Comparison of ENCODE assay signal across 1 fruit fly cellular context in the genomic region with DNA sequence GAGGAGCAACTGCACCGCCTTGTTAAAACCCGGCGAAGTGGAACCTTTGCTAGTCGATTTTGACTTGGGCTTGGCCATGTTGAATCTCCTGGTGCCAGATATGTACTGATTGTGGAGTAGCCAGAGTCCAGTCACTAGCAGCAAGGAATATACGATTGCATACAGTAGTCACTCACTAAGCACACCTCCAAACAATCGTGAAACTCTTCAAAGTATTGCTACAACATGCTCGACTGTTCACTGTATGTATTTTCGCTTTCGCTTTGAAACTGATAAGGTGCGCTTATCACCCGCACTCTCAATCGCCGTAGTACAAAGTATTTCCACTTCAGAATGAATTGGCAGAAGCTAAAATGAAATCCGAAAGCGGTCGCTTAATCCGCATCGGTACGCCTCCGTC.
TF ChIP-seq lines count a peak whose summit lies in the region.

No protein-coding gene starts in this region.

TF ChIP-seq in whole organism, embryonic, 481 proteins besides CTCF, POLR2A, EP300 and RAD21 (continued from another document and continues in another):
- TF ChIP-seq CG7271 (tag; optimal IDR thresholded peaks at IDR 0.05; lab: Kevin White, UChicago): no peak
- peak; percentile 58; the same call in 1 of the 2 replicates for TF ChIP-seq cas (GFP tag; IDR thresholded peaks at IDR 0.05; lab: Robert Waterston, UW)
- TF ChIP-seq stwl (tag; optimal IDR thresholded peaks at IDR 0.05; lab: Kevin White, UChicago): no peak
- peak; percentile 86 for TF ChIP-seq CG9932 (GFP tag; IDR thresholded peaks at IDR 0.05; lab: Robert Waterston, UW)
- peak; percentile 77 for TF ChIP-seq Dip3 (GFP tag; optimal IDR thresholded peaks at IDR 0.05; lab: Kevin White, UChicago)
- TF ChIP-seq ato (GFP tag; IDR thresholded peaks at IDR 0.05; lab: Robert Waterston, UW; ENCODE audit: partially characterized antibody): no peak
- peak; percentile 61 for TF ChIP-seq CG17328 (GFP tag; IDR thresholded peaks at IDR 0.05; lab: Robert Waterston, UW)
- peak; percentile 34 for TF ChIP-seq Side (GFP tag; optimal IDR thresholded peaks at IDR 0.05; lab: Kevin White, UChicago)
- peak; percentile 46 for TF ChIP-seq CG31388 (GFP tag; optimal IDR thresholded peaks at IDR 0.05; lab: Kevin White, UChicago)
- peak; percentile 74 for TF ChIP-seq CG10543 (GFP tag; optimal IDR thresholded peaks at IDR 0.05; lab: Kevin White, UChicago)
- TF ChIP-seq so (GFP tag; IDR thresholded peaks at IDR 0.05; lab: Robert Waterston, UW): peak; percentile 70; the same call in 2 of the 3 replicates
- no peak for TF ChIP-seq CG15011 (GFP tag; optimal IDR thresholded peaks at IDR 0.05; lab: Kevin White, UChicago)
- no peak for TF ChIP-seq CG17361 (GFP tag; IDR thresholded peaks at IDR 0.05; lab: Robert Waterston, UW)
- TF ChIP-seq CG2875 (GFP tag; optimal IDR thresholded peaks at IDR 0.05; lab: Kevin White, UChicago): no peak
- TF ChIP-seq pros (GFP tag; optimal IDR thresholded peaks at IDR 0.05; lab: Kevin White, UChicago): no peak
- TF ChIP-seq ac (GFP tag; optimal IDR thresholded peaks at IDR 0.05; lab: Kevin White, UChicago): no peak
- no peak; the same call in 3 of the 4 replicates for TF ChIP-seq chinmo (GFP tag; IDR thresholded peaks at IDR 0.05; lab: Robert Waterston, UW; ENCODE audit: partially characterized antibody)
- TF ChIP-seq wor (GFP tag; IDR thresholded peaks at IDR 0.05; lab: Robert Waterston, UW): no peak
- TF ChIP-seq Adf1 (GFP tag; IDR thresholded peaks at IDR 0.05; lab: Robert Waterston, UW): peak; percentile 60; the same call in 1 of the 2 replicates
- TF ChIP-seq CG10654 (GFP tag; optimal IDR thresholded peaks at IDR 0.05; lab: Kevin White, UChicago): peak; percentile 26
- peak; percentile 87 for TF ChIP-seq lilli (GFP tag; optimal IDR thresholded peaks at IDR 0.05; lab: Kevin White, UChicago)
- peak; percentile 43 for TF ChIP-seq NC2β (GFP tag; optimal IDR thresholded peaks at IDR 0.05; lab: Kevin White, UChicago)
- no peak for TF ChIP-seq luna (GFP tag; optimal IDR thresholded peaks at IDR 0.05; lab: Kevin White, UChicago)
- TF ChIP-seq Ets97D (GFP tag; optimal IDR thresholded peaks at IDR 0.05; lab: Kevin White, UChicago): peak; percentile 20
- TF ChIP-seq kah (GFP tag; optimal IDR thresholded peaks at IDR 0.05; lab: Kevin White, UChicago): no peak
- TF ChIP-seq PHDP (tag; optimal IDR thresholded peaks at IDR 0.05; lab: Kevin White, UChicago): peak; percentile 69
- TF ChIP-seq fru (optimal IDR thresholded peaks at IDR 0.05; lab: Kevin White, UChicago): no peak
- peak; percentile 55 for TF ChIP-seq CG5953 (GFP tag; IDR thresholded peaks at IDR 0.05; lab: Robert Waterston, UW)
- peak; percentile 62; the same call in 2 of the 3 replicates for TF ChIP-seq H15 (GFP tag; IDR thresholded peaks at IDR 0.05; lab: Robert Waterston, UW)
- TF ChIP-seq Nf-YA (GFP tag; IDR thresholded peaks at IDR 0.05; lab: Robert Waterston, UW): no peak
- TF ChIP-seq Myb (GFP tag; optimal IDR thresholded peaks at IDR 0.05; lab: Kevin White, UChicago): peak; percentile 46
- TF ChIP-seq CG8388 (GFP tag; optimal IDR thresholded peaks at IDR 0.05; lab: Kevin White, UChicago): no peak
- TF ChIP-seq ara (GFP tag; IDR thresholded peaks at IDR 0.05; lab: Robert Waterston, UW): no peak; the same call in 1 of the 2 replicates
- no peak for TF ChIP-seq jing (GFP tag; optimal IDR thresholded peaks at IDR 0.05; lab: Kevin White, UChicago)
- peak; percentile 55 for TF ChIP-seq CG18619 (GFP tag; optimal IDR thresholded peaks at IDR 0.05; lab: Kevin White, UChicago)
- peak; percentile 30; the same call in 1 of the 3 replicates for TF ChIP-seq sr (GFP tag; IDR thresholded peaks at IDR 0.05; lab: Robert Waterston, UW)
- TF ChIP-seq z (GFP tag; IDR thresholded peaks at IDR 0.05; lab: Robert Waterston, UW): no peak
- TF ChIP-seq CoRest (tag; optimal IDR thresholded peaks at IDR 0.05; lab: Kevin White, UChicago): peak; percentile 31
- TF ChIP-seq CG32532 (GFP tag; IDR thresholded peaks at IDR 0.05; lab: Robert Waterston, UW): peak; percentile 84
- peak; percentile 37 for TF ChIP-seq CG4820 (GFP tag; optimal IDR thresholded peaks at IDR 0.05; lab: Kevin White, UChicago)
- TF ChIP-seq lbe (GFP tag; optimal IDR thresholded peaks at IDR 0.05; lab: Kevin White, UChicago): peak; percentile 90
- TF ChIP-seq Optix (GFP tag; IDR thresholded peaks at IDR 0.05; lab: Robert Waterston, UW): peak; percentile 75
- peak; percentile 35 for TF ChIP-seq sd (tag; optimal IDR thresholded peaks at IDR 0.05; lab: Kevin White, UChicago)
- peak; percentile 61 for TF ChIP-seq vfl (GFP tag; optimal IDR thresholded peaks at IDR 0.05; lab: Kevin White, UChicago)
- TF ChIP-seq prd (optimal IDR thresholded peaks at IDR 0.05; lab: Kevin White, UChicago): no peak
- peak; percentile 75 for TF ChIP-seq prd (GFP tag; IDR thresholded peaks at IDR 0.05; lab: Robert Waterston, UW)
- TF ChIP-seq dmrt99B (tag; optimal IDR thresholded peaks at IDR 0.05; lab: Kevin White, UChicago): peak; percentile 65
- peak; percentile 68 for TF ChIP-seq sug (tag; optimal IDR thresholded peaks at IDR 0.05; lab: Kevin White, UChicago)
- TF ChIP-seq CG17912 (GFP tag; optimal IDR thresholded peaks at IDR 0.05; lab: Kevin White, UChicago): peak; percentile 40
- no peak for TF ChIP-seq CG10565 (GFP tag; optimal IDR thresholded peaks at IDR 0.05; lab: Kevin White, UChicago)
- TF ChIP-seq CG7786 (GFP tag; optimal IDR thresholded peaks at IDR 0.05; lab: Kevin White, UChicago): peak; percentile 78
- TF ChIP-seq Hr51 (GFP tag; optimal IDR thresholded peaks at IDR 0.05; lab: Kevin White, UChicago): peak; percentile 1 to 44
- TF ChIP-seq lab (GFP tag; optimal IDR thresholded peaks at IDR 0.05; lab: Kevin White, UChicago): peak; percentile 92
- 0 out of 2 replicates have a peak, but pooled peaks have one; percentile 11 for TF ChIP-seq crol (GFP tag; IDR thresholded peaks at IDR 0.05; lab: Robert Waterston, UW)
- TF ChIP-seq CG12071 (GFP tag; optimal IDR thresholded peaks at IDR 0.05; lab: Kevin White, UChicago): peak; percentile 67
- peak; percentile 81 for TF ChIP-seq Meics (GFP tag; optimal IDR thresholded peaks at IDR 0.05; lab: Kevin White, UChicago)
- no peak for TF ChIP-seq Doc2 (GFP tag; IDR thresholded peaks at IDR 0.05; lab: Robert Waterston, UW)
- peak; percentile 31 for TF ChIP-seq Sry-δ (GFP tag; optimal IDR thresholded peaks at IDR 0.05; lab: Kevin White, UChicago)
- peak; percentile 60 for TF ChIP-seq ERR (GFP tag; optimal IDR thresholded peaks at IDR 0.05; lab: Kevin White, UChicago)
- TF ChIP-seq twi (tag; optimal IDR thresholded peaks at IDR 0.05; lab: Kevin White, UChicago): no peak
- peak; percentile 98 for TF ChIP-seq grau (tag; optimal IDR thresholded peaks at IDR 0.05; lab: Kevin White, UChicago)
- no peak for TF ChIP-seq CG9727 (GFP tag; optimal IDR thresholded peaks at IDR 0.05; lab: Kevin White, UChicago)
- peak; percentile 26 for TF ChIP-seq CG18262 (tag; optimal IDR thresholded peaks at IDR 0.05; lab: Kevin White, UChicago)
- TF ChIP-seq grn (GFP tag; optimal IDR thresholded peaks at IDR 0.05; lab: Kevin White, UChicago): peak; percentile 58
- TF ChIP-seq dpn (GFP tag; optimal IDR thresholded peaks at IDR 0.05; lab: Kevin White, UChicago): peak; percentile 73 to 83
- TF ChIP-seq croc (GFP tag; conservative IDR thresholded peaks at IDR 0.05; lab: Robert Waterston, UW): no peak
- peak; percentile 86 for TF ChIP-seq chm (GFP tag; IDR thresholded peaks at IDR 0.05; lab: Robert Waterston, UW)
- TF ChIP-seq CkIIα-i1 (GFP tag; IDR thresholded peaks at IDR 0.05; lab: Robert Waterston, UW): no peak
- peak; percentile 37 for TF ChIP-seq Dref (GFP tag; IDR thresholded peaks at IDR 0.05; lab: Robert Waterston, UW)
- TF ChIP-seq zen2 (GFP tag; IDR thresholded peaks at IDR 0.05; lab: Robert Waterston, UW; ENCODE audit: partially characterized antibody): no peak
- no peak for TF ChIP-seq ewg (GFP tag; optimal IDR thresholded peaks at IDR 0.05; lab: Kevin White, UChicago)
- TF ChIP-seq nerfin-2 (GFP tag; IDR thresholded peaks at IDR 0.05; lab: Robert Waterston, UW; ENCODE audit: partially characterized antibody): no peak
- TF ChIP-seq MESR4 (GFP tag; optimal IDR thresholded peaks at IDR 0.05; lab: Kevin White, UChicago): peak; percentile 22
- TF ChIP-seq toy (GFP tag; IDR thresholded peaks at IDR 0.05; lab: Robert Waterston, UW): no peak
- peak; percentile 83 for TF ChIP-seq sob (GFP tag; IDR thresholded peaks at IDR 0.05; lab: Robert Waterston, UW)
- peak; percentile 61 for TF ChIP-seq HLH3B (GFP tag; IDR thresholded peaks at IDR 0.05; lab: Robert Waterston, UW)
- peak; percentile 7 for TF ChIP-seq CG4707 (GFP tag; optimal IDR thresholded peaks at IDR 0.05; lab: Kevin White, UChicago)
- TF ChIP-seq gce (GFP tag; IDR thresholded peaks at IDR 0.05; lab: Robert Waterston, UW): peak; percentile 11; the same call in 1 of the 3 replicates
- TF ChIP-seq zf30C (GFP tag; optimal IDR thresholded peaks at IDR 0.05; lab: Kevin White, UChicago): no peak
- TF ChIP-seq gro (GFP tag; optimal IDR thresholded peaks at IDR 0.05; lab: Kevin White, UChicago): peak; percentile 78
- peak; percentile 46 to 54 for TF ChIP-seq bsh (GFP tag; optimal IDR thresholded peaks at IDR 0.05; lab: Kevin White, UChicago)
- no peak for TF ChIP-seq pfk (GFP tag; optimal IDR thresholded peaks at IDR 0.05; lab: Kevin White, UChicago)
- TF ChIP-seq slbo (GFP tag; IDR thresholded peaks at IDR 0.05; lab: Robert Waterston, UW): peak; percentile 92
- no peak for TF ChIP-seq Hr78 (GFP tag; optimal IDR thresholded peaks at IDR 0.05; lab: Kevin White, UChicago)
- TF ChIP-seq Hand (GFP tag; optimal IDR thresholded peaks at IDR 0.05; lab: Kevin White, UChicago): peak; percentile 53
- TF ChIP-seq gcm2 (GFP tag; optimal IDR thresholded peaks at IDR 0.05; lab: Kevin White, UChicago): peak; percentile 53
- TF ChIP-seq CG2202 (tag; optimal IDR thresholded peaks at IDR 0.05; lab: Kevin White, UChicago): no peak
- no peak; the same call in 1 of the 2 replicates for TF ChIP-seq bbx (GFP tag; IDR thresholded peaks at IDR 0.05; lab: Robert Waterston, UW; ENCODE audit: partially characterized antibody)
- TF ChIP-seq danr (GFP tag; IDR thresholded peaks at IDR 0.05; lab: Robert Waterston, UW): 0 out of 2 replicates have a peak, but pooled peaks have one; percentile 29
- peak; percentile 86 for TF ChIP-seq Antp (GFP tag; optimal IDR thresholded peaks at IDR 0.05; lab: Kevin White, UChicago)
- TF ChIP-seq CG10431 (GFP tag; optimal IDR thresholded peaks at IDR 0.05; lab: Kevin White, UChicago): no peak
- TF ChIP-seq CG3163 (GFP tag; optimal IDR thresholded peaks at IDR 0.05; lab: Kevin White, UChicago): peak; percentile 31
- TF ChIP-seq CG6175 (GFP tag; IDR thresholded peaks at IDR 0.05; lab: Robert Waterston, UW): 0 out of 3 replicates have a peak, but pooled peaks have one; percentile 40
- TF ChIP-seq CG13287 (GFP tag; IDR thresholded peaks at IDR 0.05; lab: Robert Waterston, UW; ENCODE audit: partially characterized antibody): no peak
- no peak for TF ChIP-seq Asciz (GFP tag; optimal IDR thresholded peaks at IDR 0.05; lab: Kevin White, UChicago)
- TF ChIP-seq CG1603 (tag; optimal IDR thresholded peaks at IDR 0.05; lab: Kevin White, UChicago): peak; percentile 57
- peak; percentile 84 for TF ChIP-seq mam (GFP tag; optimal IDR thresholded peaks at IDR 0.05; lab: Kevin White, UChicago)
- TF ChIP-seq CG30020 (tag; optimal IDR thresholded peaks at IDR 0.05; lab: Kevin White, UChicago): no peak
- TF ChIP-seq Gsc (GFP tag; IDR thresholded peaks at IDR 0.05; lab: Robert Waterston, UW): no peak
- no peak for TF ChIP-seq gt (GFP tag; IDR thresholded peaks at IDR 0.05; lab: Robert Waterston, UW)
- peak; percentile 28 for TF ChIP-seq Atf-2 (GFP tag; optimal IDR thresholded peaks at IDR 0.05; lab: Kevin White, UChicago)
- peak; percentile 51 for TF ChIP-seq pum (GFP tag; optimal IDR thresholded peaks at IDR 0.05; lab: Kevin White, UChicago)
- TF ChIP-seq CG16813 (GFP tag; IDR thresholded peaks at IDR 0.05; lab: Robert Waterston, UW; ENCODE audit: partially characterized antibody): no peak
- no peak for TF ChIP-seq hkb (optimal IDR thresholded peaks at IDR 0.05; lab: Kevin White, UChicago)
- TF ChIP-seq hkb (GFP tag; IDR thresholded peaks at IDR 0.05; lab: Robert Waterston, UW): peak; percentile 75
- no peak for TF ChIP-seq tll (GFP tag; optimal IDR thresholded peaks at IDR 0.05; lab: Kevin White, UChicago)
- TF ChIP-seq Spps (tag; optimal IDR thresholded peaks at IDR 0.05; lab: Kevin White, UChicago): no peak
- TF ChIP-seq Scr (GFP tag; IDR thresholded peaks at IDR 0.05; lab: Robert Waterston, UW; ENCODE audit: partially characterized antibody): no peak
- TF ChIP-seq B-H2 (GFP tag; optimal IDR thresholded peaks at IDR 0.05; lab: Kevin White, UChicago): peak; percentile 87
- peak; percentile 69 for TF ChIP-seq CG34376 (GFP tag; optimal IDR thresholded peaks at IDR 0.05; lab: Kevin White, UChicago)
- TF ChIP-seq yki (optimal IDR thresholded peaks at IDR 0.05; lab: Kevin White, UChicago): no peak
- peak; percentile 74 for TF ChIP-seq caup (GFP tag; optimal IDR thresholded peaks at IDR 0.05; lab: Kevin White, UChicago; ENCODE audit: severe bottlenecking)
- TF ChIP-seq nom (GFP tag; optimal IDR thresholded peaks at IDR 0.05; lab: Kevin White, UChicago): peak; percentile 91
- TF ChIP-seq CG3281 (GFP tag; optimal IDR thresholded peaks at IDR 0.05; lab: Kevin White, UChicago): peak; percentile 67
- TF ChIP-seq Chrac-16 (GFP tag; optimal IDR thresholded peaks at IDR 0.05; lab: Kevin White, UChicago): peak; percentile 58
- TF ChIP-seq D19A (tag; optimal IDR thresholded peaks at IDR 0.05; lab: Kevin White, UChicago): peak; percentile 5
- no peak for TF ChIP-seq CG7745 (tag; optimal IDR thresholded peaks at IDR 0.05; lab: Kevin White, UChicago)
- TF ChIP-seq CG13624 (GFP tag; optimal IDR thresholded peaks at IDR 0.05; lab: Kevin White, UChicago): peak; percentile 67
- no peak for TF ChIP-seq sc (optimal IDR thresholded peaks at IDR 0.05; lab: Kevin White, UChicago)
- no peak for TF ChIP-seq sc (GFP tag; optimal IDR thresholded peaks at IDR 0.05; lab: Kevin White, UChicago)
- no peak for TF ChIP-seq usp (GFP tag; optimal IDR thresholded peaks at IDR 0.05; lab: Kevin White, UChicago)
- no peak for TF ChIP-seq CG8478 (optimal IDR thresholded peaks at IDR 0.05; lab: Kevin White, UChicago)
- peak; percentile 47 for TF ChIP-seq HHEX (GFP tag; optimal IDR thresholded peaks at IDR 0.05; lab: Kevin White, UChicago)
- 0 out of 3 replicates have a peak, but pooled peaks have one; percentile 41 for TF ChIP-seq C15 (GFP tag; IDR thresholded peaks at IDR 0.05; lab: Robert Waterston, UW)
- peak; percentile 83 for TF ChIP-seq Fer3 (tag; optimal IDR thresholded peaks at IDR 0.05; lab: Kevin White, UChicago)
- TF ChIP-seq CG30403 (GFP tag; optimal IDR thresholded peaks at IDR 0.05; lab: Kevin White, UChicago): peak; percentile 64
